Worm (Caenorhabditis elegans): Measurements from ENCODE around the gene R10E9.2.

Gene R10E9.2

ce11 chrIII:3964237-3964636, at the start of gene R10E9.2:
R10E9.2 (minus strand) TSS chrIII:3964337.
- TF ChIP-seq F13H6.1 (tag; optimal IDR thresholded peaks at IDR 0.05) = no peak
- no peak for TF ChIP-seq ama-1 (optimal IDR thresholded peaks at IDR 0.05)
- TF ChIP-seq zag-1 (tag; optimal IDR thresholded peaks at IDR 0.05) = no peak
- TF ChIP-seq mbf-1 (tag; optimal IDR thresholded peaks at IDR 0.05) = no peak
- no peak for TF ChIP-seq lin-11 (tag; optimal IDR thresholded peaks at IDR 0.05)
- TF ChIP-seq gmeb-1 (tag; optimal IDR thresholded peaks at IDR 0.05) = no peak
- no peak for TF ChIP-seq ztf-1 (GFP tag; conservative IDR thresholded peaks at IDR 0.05)
- no peak for TF ChIP-seq ceh-16 (tag; optimal IDR thresholded peaks at IDR 0.05)
- no peak for TF ChIP-seq lin-39 (tag; optimal IDR thresholded peaks at IDR 0.05)
- no peak for TF ChIP-seq sma-3 (GFP tag; optimal IDR thresholded peaks at IDR 0.05)

ce11 chrIII:4013061-4013460, 48.9 kb upstream of the R10E9.2 start:
- TF ChIP-seq F13H6.1 (tag; optimal IDR thresholded peaks at IDR 0.05) (no peak), peb-1 (tag; optimal IDR thresholded peaks at IDR 0.05) (no peak), nhr-237 (tag; optimal IDR thresholded peaks at IDR 0.05) (no peak), elt-1 (tag; optimal IDR thresholded peaks at IDR 0.05) (no peak), elt-3 (tag; optimal IDR thresholded peaks at IDR 0.05) (no peak), Y55F3AM.14 (GFP tag; optimal IDR thresholded peaks at IDR 0.05) (no peak), snpc-4 (tag; optimal IDR thresholded peaks at IDR 0.05) (no peak), sem-4 (tag; optimal IDR thresholded peaks at IDR 0.05) (no peak), nhr-21 (tag; optimal IDR thresholded peaks at IDR 0.05) (no peak), mbf-1 (tag; optimal IDR thresholded peaks at IDR 0.05) (no peak), nhr-77 (tag; optimal IDR thresholded peaks at IDR 0.05) (no peak), C34F6.9 (tag; optimal IDR thresholded peaks at IDR 0.05) (no peak)

- no peak for TF ChIP-seq ama-1 (optimal IDR thresholded peaks at IDR 0.05)
- TF ChIP-seq nhr-10 (tag; optimal IDR thresholded peaks at IDR 0.05) = no peak
- TF ChIP-seq lsy-2 (tag; optimal IDR thresholded peaks at IDR 0.05) = no peak
- TF ChIP-seq gmeb-1 (tag; optimal IDR thresholded peaks at IDR 0.05) = no peak
- no peak for TF ChIP-seq lin-13 (GFP tag; optimal IDR thresholded peaks at IDR 0.05)
- TF ChIP-seq sma-3 (GFP tag; optimal IDR thresholded peaks at IDR 0.05) = no peak
- no peak for TF ChIP-seq sem-4 (tag; optimal IDR thresholded peaks at IDR 0.05)
- no peak for TF ChIP-seq R02D3.7 (tag; optimal IDR thresholded peaks at IDR 0.05)
- TF ChIP-seq Y55F3AM.14 (GFP tag; optimal IDR thresholded peaks at IDR 0.05) = no peak
- no peak for TF ChIP-seq ztf-1 (GFP tag; conservative IDR thresholded peaks at IDR 0.05)
- TF ChIP-seq nhr-11 (tag; optimal IDR thresholded peaks at IDR 0.05) = no peak
- TF ChIP-seq aly-2 (tag; optimal IDR thresholded peaks at IDR 0.05) = no peak
- no peak for TF ChIP-seq dmd-4 (tag; optimal IDR thresholded peaks at IDR 0.05)
- no peak for TF ChIP-seq mbf-1 (tag; optimal IDR thresholded peaks at IDR 0.05)
- no peak for TF ChIP-seq mab-5 (tag; optimal IDR thresholded peaks at IDR 0.05)
- TF ChIP-seq nhr-25 (tag; optimal IDR thresholded peaks at IDR 0.05) = no peak
- TF ChIP-seq snpc-4 (tag; optimal IDR thresholded peaks at IDR 0.05) = no peak
- TF ChIP-seq unc-62 (GFP tag; optimal IDR thresholded peaks at IDR 0.05) = no peak
Observed at ce11 chrIII:4012036-4012435, 47.9 kb upstream of the R10E9.2 start, which contains the start of gene C36E8.4. C36E8.4 (plus strand) TSS chrIII:4012336.

- TF ChIP-seq nhr-77 (tag; optimal IDR thresholded peaks at IDR 0.05) = no peak
- peak; percentile 84 for TF ChIP-seq fos-1 (tag; optimal IDR thresholded peaks at IDR 0.05)
Observed at ce11 chrIII:4010987-4011386, 46.9 kb upstream of the R10E9.2 start.

- TF ChIP-seq ceh-16 (tag; optimal IDR thresholded peaks at IDR 0.05) (peak; percentile 37), elt-3 (tag; optimal IDR thresholded peaks at IDR 0.05) (no peak), nhr-25 (tag; optimal IDR thresholded peaks at IDR 0.05) (peak; percentile 7), egl-27 (tag; optimal IDR thresholded peaks at IDR 0.05) (peak; percentile 13), nhr-77 (tag; optimal IDR thresholded peaks at IDR 0.05) (no peak), sma-3 (GFP tag; optimal IDR thresholded peaks at IDR 0.05) (peak; percentile 5), fos-1 (tag; optimal IDR thresholded peaks at IDR 0.05) (peak; percentile 7), nhr-129 (tag; optimal IDR thresholded peaks at IDR 0.05) (peak; percentile 13), lsy-2 (tag; optimal IDR thresholded peaks at IDR 0.05) (peak in 1 of 2 experiments; percentile 43)
Observed at ce11 chrIII:4010168-4010567, 46.0 kb upstream of the R10E9.2 start.

ce11 chrIII:4009181-4009580, 45.0 kb upstream of the R10E9.2 start:
- TF ChIP-seq nhr-25 (tag; optimal IDR thresholded peaks at IDR 0.05) (no peak), ama-1 (optimal IDR thresholded peaks at IDR 0.05) (no peak), nhr-10 (tag; optimal IDR thresholded peaks at IDR 0.05) (no peak), lin-39 (tag; optimal IDR thresholded peaks at IDR 0.05) (no peak), elt-1 (tag; optimal IDR thresholded peaks at IDR 0.05) (no peak), peb-1 (tag; optimal IDR thresholded peaks at IDR 0.05) (no peak), unc-62 (GFP tag; optimal IDR thresholded peaks at IDR 0.05) (no peak)

All from whole organism, L2 larva.